Worm (Caenorhabditis elegans) whole organism, L4/young adult: Measurements from ENCODE around the gene C54F6.6.

Source experiments
- dao-5 ChIP-seq: sonication (generic microtip); optimal IDR thresholded peaks from 2 replicates; lab custom pipeline; 2016; ENCODE audit warnings: missing genotype, missing genetic modification characterization, moderate library complexity, missing compliant biosample characterization
- him-1 ChIP-seq: sonication (generic microtip); optimal IDR thresholded peaks from 2 replicates; lab custom pipeline; 2016; ENCODE audit warnings: missing genotype, missing genetic modification reagents, missing genetic modification characterization, missing compliant biosample characterization

DNA sequence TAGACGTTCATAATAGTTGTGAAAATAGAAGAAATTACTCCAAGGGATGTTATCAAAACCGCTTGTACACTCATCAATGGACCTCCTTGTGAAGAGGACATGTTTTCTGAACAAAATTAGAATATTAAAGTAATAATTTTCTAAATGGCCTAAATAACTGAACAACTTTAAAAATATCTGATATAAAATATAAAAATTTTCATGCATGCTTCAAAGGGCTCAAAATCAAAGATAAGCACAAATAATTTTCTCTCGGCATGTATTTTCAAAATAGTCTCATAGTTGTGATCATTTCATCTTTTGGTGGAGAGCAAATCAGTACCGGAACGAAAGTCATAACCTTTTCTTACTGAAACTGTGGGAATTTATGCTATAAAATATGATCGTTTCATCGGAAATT lies 38.5 kb upstream of the C54F6.6 start, which contains the start of gene srbc-8:
- TF ChIP-seq him-1 (tag; lab: Kevin White, UChicago) (no peak), dao-5 (tag; lab: Kevin White, UChicago) (no peak)
